Worm (Caenorhabditis elegans) whole organism, early embryonic: Measurements from ENCODE around the gene daf-41.

Experiments used
- ama-1 ChIP-seq: fragments of 150-350 bp; optimal IDR thresholded peaks from 2 replicates; lab custom pipeline; 2014
- ets-7 ChIP-seq: sonication (generic microtip); optimal IDR thresholded peaks from 2 replicates; lab custom pipeline; 2016; ENCODE audit warnings: missing genotype, missing genetic modification characterization, missing compliant biosample characterization
- hnd-1 ChIP-seq: sonication (generic microtip); optimal IDR thresholded peaks from 2 replicates; lab custom pipeline; 2016; ENCODE audit warnings: missing genetic modification characterization, missing compliant biosample characterization
- pes-1 ChIP-seq: fragments of 200-800 bp; sonication (Bioruptor generic); IDR thresholded peaks from 2 replicates; pipeline ENCODE4 v1.3.6; 2022; ENCODE audit warnings: missing genetic modification reagents, missing genetic modification characterization, missing compliant biosample characterization
- scrt-1 ChIP-seq: fragments of 200-800 bp; sonication (Bioruptor generic); IDR thresholded peaks from 2 replicates; pipeline ENCODE4 v1.3.6; 2022; ENCODE audit warnings: missing genetic modification characterization, missing compliant biosample characterization
- tra-4 ChIP-seq: sonication (generic microtip); optimal IDR thresholded peaks from 2 replicates; lab custom pipeline; 2017; ENCODE audit warnings: missing genetic modification characterization, missing compliant biosample characterization

DNA sequence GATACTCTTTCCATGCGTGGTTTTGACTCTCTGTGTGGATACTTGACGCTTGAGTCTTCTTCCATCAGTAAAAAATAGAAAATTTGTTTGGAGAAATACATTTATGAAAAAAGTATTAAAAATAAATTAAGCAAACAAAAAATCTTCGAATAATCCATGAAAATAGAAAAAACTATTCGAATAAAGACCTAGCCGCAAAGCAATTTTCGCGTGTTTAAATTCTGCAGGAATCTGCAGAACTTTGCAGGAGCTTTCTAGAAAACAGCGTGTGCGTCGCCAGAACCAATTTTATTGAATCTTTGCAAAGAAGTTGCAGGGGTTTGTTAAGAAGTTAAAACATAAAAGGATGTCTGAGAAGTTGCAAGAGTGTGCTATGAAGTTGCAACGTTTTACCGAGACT lies 11.6 kb upstream of the daf-41 start, which contains the start of gene ZC395.11:
- no peak for TF ChIP-seq ama-1 (lab: Kevin White, UChicago)
- no peak for TF ChIP-seq ets-7 (tag; lab: Kevin White, UChicago)
- TF ChIP-seq tra-4 (tag; lab: Kevin White, UChicago) = no peak
- TF ChIP-seq pes-1 (GFP tag; lab: Robert Waterston, UW) = no peak
- TF ChIP-seq scrt-1 = no peak
- TF ChIP-seq hnd-1 (tag; lab: Kevin White, UChicago) = no peak
